Fruit fly (Drosophila melanogaster): ENCODE measurements around the gene CG33648.

The CG33648 gene

dm6 chr2L:14539872-14540524 is 15.9 kb downstream of the CG33648 start:
- peak; percentile 9 for TF ChIP-seq CG16815 (GFP tag; optimal IDR thresholded peaks at IDR 0.05)
- peak; percentile 14 for TF ChIP-seq CG10267 (tag; optimal IDR thresholded peaks at IDR 0.05)
- TF ChIP-seq phol (tag; optimal IDR thresholded peaks at IDR 0.05): peak; percentile 20
- TF ChIP-seq tna (GFP tag; IDR thresholded peaks at IDR 0.05; ENCODE audit: partially characterized antibody): no peak
- TF ChIP-seq Spps (tag; optimal IDR thresholded peaks at IDR 0.05): peak; percentile 17
- TF ChIP-seq CG15601 (tag; optimal IDR thresholded peaks at IDR 0.05): no peak
- TF ChIP-seq tx (GFP tag; optimal IDR thresholded peaks at IDR 0.05): no peak
- TF ChIP-seq CG8290 (GFP tag; optimal IDR thresholded peaks at IDR 0.05): no peak
- TF ChIP-seq CG8290 (tag; optimal IDR thresholded peaks at IDR 0.05): no peak
- peak; percentile 18; the same call in 1 of the 3 replicates for TF ChIP-seq croc (GFP tag; conservative IDR thresholded peaks at IDR 0.05)
- no peak for TF ChIP-seq dmrt99B (tag; optimal IDR thresholded peaks at IDR 0.05)
- TF ChIP-seq Hmx (GFP tag; optimal IDR thresholded peaks at IDR 0.05): no peak
- no peak for TF ChIP-seq crc (GFP tag; optimal IDR thresholded peaks at IDR 0.05)
- TF ChIP-seq slp2 (GFP tag; optimal IDR thresholded peaks at IDR 0.05): no peak
- TF ChIP-seq jigr1 (GFP tag; IDR thresholded peaks at IDR 0.05): no peak
- peak; percentile 23 for TF ChIP-seq CG33557 (GFP tag; optimal IDR thresholded peaks at IDR 0.05)
- no peak for TF ChIP-seq ssp (GFP tag; IDR thresholded peaks at IDR 0.05)
- no peak for TF ChIP-seq CG9817 (tag; optimal IDR thresholded peaks at IDR 0.05)
- TF ChIP-seq odd (GFP tag; optimal IDR thresholded peaks at IDR 0.05): peak; percentile 7
- TF ChIP-seq hkb (optimal IDR thresholded peaks at IDR 0.05): no peak
- TF ChIP-seq hkb (GFP tag; IDR thresholded peaks at IDR 0.05): no peak
- TF ChIP-seq ham (GFP tag; IDR thresholded peaks at IDR 0.05): no peak
- TF ChIP-seq dmrt11E (tag; optimal IDR thresholded peaks at IDR 0.05): peak; percentile 65
- no peak for TF ChIP-seq run (tag; optimal IDR thresholded peaks at IDR 0.05)
- no peak for TF ChIP-seq CG12071 (GFP tag; optimal IDR thresholded peaks at IDR 0.05)
- TF ChIP-seq CG13287 (GFP tag; IDR thresholded peaks at IDR 0.05; ENCODE audit: partially characterized antibody): no peak
- TF ChIP-seq CG12391 (tag; optimal IDR thresholded peaks at IDR 0.05): peak; percentile 30
- TF ChIP-seq CG17829 (tag; optimal IDR thresholded peaks at IDR 0.05): peak; percentile 5
- no peak for TF ChIP-seq CG1024 (GFP tag; IDR thresholded peaks at IDR 0.05)
- TF ChIP-seq aop (GFP tag; IDR thresholded peaks at IDR 0.05): no peak
- TF ChIP-seq Dll (GFP tag; IDR thresholded peaks at IDR 0.05; ENCODE audit: partially characterized antibody): no peak
- no peak for TF ChIP-seq CG15011 (GFP tag; optimal IDR thresholded peaks at IDR 0.05)
- TF ChIP-seq CG17361 (GFP tag; IDR thresholded peaks at IDR 0.05): peak; percentile 39; the same call in 1 of the 3 replicates
- TF ChIP-seq CG10209 (GFP tag; optimal IDR thresholded peaks at IDR 0.05): peak; percentile 18
- TF ChIP-seq CG30403 (GFP tag; optimal IDR thresholded peaks at IDR 0.05): peak; percentile 3
- TF ChIP-seq CG30431 (GFP tag; optimal IDR thresholded peaks at IDR 0.05): no peak
- TF ChIP-seq bsh (GFP tag; optimal IDR thresholded peaks at IDR 0.05): peak in 1 of 2 experiments; percentile 11
- no peak for TF ChIP-seq rib (GFP tag; IDR thresholded peaks at IDR 0.05)
- TF ChIP-seq oc (tag; optimal IDR thresholded peaks at IDR 0.05): no peak
- 0 out of 3 replicates have a peak, but pooled peaks have one; percentile 11 for TF ChIP-seq vnd (GFP tag; IDR thresholded peaks at IDR 0.05; ENCODE audit: partially characterized antibody)
- TF ChIP-seq CG6765 (GFP tag; optimal IDR thresholded peaks at IDR 0.05): no peak
- TF ChIP-seq CG4360 (GFP tag; IDR thresholded peaks at IDR 0.05): peak; percentile 83
- TF ChIP-seq wdn (GFP tag; IDR thresholded peaks at IDR 0.05): no peak
- no peak for TF ChIP-seq fd3F (GFP tag; optimal IDR thresholded peaks at IDR 0.05)
- TF ChIP-seq CG2202 (tag; optimal IDR thresholded peaks at IDR 0.05): peak; percentile 3
- 0 out of 3 replicates have a peak, but pooled peaks have one; percentile 47 for TF ChIP-seq ci (GFP tag; IDR thresholded peaks at IDR 0.05)
- TF ChIP-seq zen (tag; optimal IDR thresholded peaks at IDR 0.05): peak; percentile 64
- TF ChIP-seq pan (optimal IDR thresholded peaks at IDR 0.05): peak in 1 of 2 experiments; percentile 48
- TF ChIP-seq pan (GFP tag; optimal IDR thresholded peaks at IDR 0.05 in 1 of 2, IDR thresholded peaks at IDR 0.05 in 1 of 2): no peak
- TF ChIP-seq CG2712 (tag; optimal IDR thresholded peaks at IDR 0.05): peak; percentile 43

Data from whole organism, embryonic.